Worm (Caenorhabditis elegans) whole organism, L4 larva: Measurements from ENCODE around the gene Y62H9A.16.

Experiments
- F10B5.3 ChIP-seq: sonication (generic microtip); optimal IDR thresholded peaks from 2 replicates; lab custom pipeline; 2016; ENCODE audit warnings: mild to moderate bottlenecking, missing genetic modification characterization, missing compliant biosample characterization
- F37D6.2 ChIP-seq: sonication (generic microtip); optimal IDR thresholded peaks from 2 replicates; lab custom pipeline; 2016; ENCODE audit warnings: mild to moderate bottlenecking, missing genetic modification characterization, missing compliant biosample characterization
- R02D3.7 ChIP-seq: fragments of 150-350 bp; sonication (generic microtip); optimal IDR thresholded peaks from 3 replicates; lab custom pipeline; 2014; ENCODE audit warnings: missing biosample characterization, missing genetic modification characterization
- T20F7.1 ChIP-seq: fragments of 200-800 bp; sonication (Bioruptor generic); optimal IDR thresholded peaks from 2 replicates; lab custom pipeline; 2018; ENCODE audit warnings: mild to moderate bottlenecking, missing genetic modification characterization, missing compliant biosample characterization
- Y105C5A.15 ChIP-seq: fragments of 200-800 bp; sonication (Bioruptor generic); IDR thresholded peaks from 2 replicates; pipeline ENCODE4 v1.3.6; 2022; ENCODE audit warnings: missing genetic modification characterization, missing compliant biosample characterization
- Y48G9A.11 ChIP-seq: fragments of 200-800 bp; sonication (Bioruptor generic); IDR thresholded peaks from 2 replicates; pipeline ENCODE4 v1.3.6; 2022; ENCODE audit warnings: missing genetic modification reagents, missing genetic modification characterization, missing compliant biosample characterization
- ZK337.2 ChIP-seq: fragments of 200-800 bp; sonication (Bioruptor generic); IDR thresholded peaks from 2 replicates; pipeline ENCODE4 v1.3.6; 2022; ENCODE audit warnings: missing genetic modification reagents, missing genetic modification characterization, missing compliant biosample characterization
- arid-1 ChIP-seq: fragments of 200-800 bp; sonication (Bioruptor generic); conservative IDR thresholded peaks from 2 replicates; pipeline ENCODE4 v1.3.6; 2022; ENCODE audit warnings: missing genetic modification reagents, missing genetic modification characterization, missing compliant biosample characterization
- ceh-20 ChIP-seq: fragments of 200-800 bp; sonication (Bioruptor generic); IDR thresholded peaks from 2 replicates; pipeline ENCODE4 v1.3.6; 2022; ENCODE audit warnings: missing genetic modification reagents, missing genetic modification characterization, missing compliant biosample characterization
- ceh-32 ChIP-seq: sonication (generic microtip); optimal IDR thresholded peaks from 2 replicates; lab custom pipeline; 2016; ENCODE audit warnings: mild to moderate bottlenecking, missing genetic modification characterization, missing compliant biosample characterization; ENCODE audit not compliant: poor library complexity
- ceh-62 ChIP-seq: sonication (generic microtip); optimal IDR thresholded peaks from 2 replicates; lab custom pipeline; 2017; ENCODE audit warnings: missing biosample characterization, missing genetic modification characterization
- cey-2 ChIP-seq: sonication (generic microtip); optimal IDR thresholded peaks from 3 replicates; lab custom pipeline; 2017; ENCODE audit warnings: missing genetic modification characterization, mild to moderate bottlenecking, missing compliant biosample characterization, antibody characterized with exemption, borderline replicate concordance; ENCODE audit not compliant: insufficient read depth
- daf-16 ChIP-seq, 3 experiments: sonication (generic microtip); optimal IDR thresholded peaks; 2 replicates each; lab custom pipeline; 2016 to 2017; ENCODE audit warnings: missing genetic modification characterization in 3 of 3, missing genetic modification reagents in 3 of 3, mild to moderate bottlenecking in 2 of 3, missing compliant biosample characterization in 2 of 3, missing biosample characterization in 1 of 3, moderate library complexity in 1 of 3
- daf-19 ChIP-seq: fragments of 200-800 bp; sonication (Bioruptor generic); conservative IDR thresholded peaks from 2 replicates; pipeline ENCODE4 v1.3.6; 2022; ENCODE audit warnings: missing genetic modification characterization, missing compliant biosample characterization
- daf-8 ChIP-seq: fragments of 200-800 bp; sonication (Bioruptor generic); IDR thresholded peaks from 2 replicates; pipeline ENCODE4 v1.3.6; 2022; ENCODE audit warnings: missing genetic modification characterization, missing compliant biosample characterization
- dmd-6 ChIP-seq: fragments of 200-800 bp; sonication (Bioruptor generic); IDR thresholded peaks from 2 replicates; pipeline ENCODE4 v1.3.6; 2022; ENCODE audit warnings: missing genetic modification reagents, missing genetic modification characterization, missing compliant biosample characterization
- dmd-8 ChIP-seq: fragments of 200-800 bp; sonication (Bioruptor generic); IDR thresholded peaks from 2 replicates; pipeline ENCODE4 v1.3.6; 2022; ENCODE audit warnings: missing genetic modification characterization, missing compliant biosample characterization
- dpl-1 ChIP-seq: fragments of 150-350 bp; optimal IDR thresholded peaks from 2 replicates; lab custom pipeline; 2014; ENCODE audit warnings: missing biosample characterization, missing genetic modification reagents, missing genetic modification characterization
- dve-1 ChIP-seq: sonication (generic microtip); optimal IDR thresholded peaks from 2 replicates; lab custom pipeline; 2017; ENCODE audit warnings: antibody characterized with exemption, mild to moderate bottlenecking, missing genetic modification characterization, missing compliant biosample characterization; ENCODE audit not compliant: insufficient read depth
- egl-27 ChIP-seq: sonication (generic microtip); optimal IDR thresholded peaks from 3 replicates; lab custom pipeline; 2017; ENCODE audit warnings: missing biosample characterization, missing genetic modification reagents, missing genetic modification characterization
- egl-43 ChIP-seq: fragments of 200-800 bp; sonication (Bioruptor generic); IDR thresholded peaks from 2 replicates; pipeline ENCODE4 v1.3.6; 2022; ENCODE audit warnings: missing genetic modification reagents, missing genetic modification characterization, missing compliant biosample characterization
- hlh-11 ChIP-seq: fragments of 200-800 bp; sonication (Bioruptor generic); optimal IDR thresholded peaks from 2 replicates; lab custom pipeline; 2018; ENCODE audit warnings: mild to moderate bottlenecking, missing genetic modification characterization, missing compliant biosample characterization
- hlh-30 ChIP-seq: sonication (generic microtip); optimal IDR thresholded peaks from 2 replicates; lab custom pipeline; 2017; ENCODE audit warnings: antibody characterized with exemption, mild to moderate bottlenecking, missing genetic modification characterization, missing compliant biosample characterization; ENCODE audit not compliant: insufficient read depth
- lim-7 ChIP-seq: fragments of 200-800 bp; sonication (Bioruptor generic); IDR thresholded peaks from 2 replicates; pipeline ENCODE4 v1.3.6; 2022; ENCODE audit warnings: missing genetic modification characterization, missing compliant biosample characterization
- lin-13 ChIP-seq: fragments of 150-350 bp; optimal IDR thresholded peaks from 2 replicates; lab custom pipeline; 2014; ENCODE audit warnings: missing biosample characterization, missing genetic modification reagents, missing genetic modification characterization
- lin-29 ChIP-seq: fragments of 200-800 bp; sonication (Bioruptor generic); IDR thresholded peaks from 2 replicates; pipeline ENCODE4 v1.3.6; 2022; ENCODE audit warnings: missing genetic modification reagents, missing genetic modification characterization, missing compliant biosample characterization
- madf-5 ChIP-seq, 2 experiments: fragments of 200-800 bp; sonication (Bioruptor generic); IDR thresholded peaks; 2 replicates each; pipeline ENCODE4 v1.3.6; 2022; ENCODE audit warnings: missing compliant biosample characterization in 2 of 2, missing genetic modification characterization in 2 of 2
- mdt-29 ChIP-seq: fragments of 200-800 bp; sonication (Bioruptor generic); IDR thresholded peaks from 2 replicates; pipeline ENCODE4 v1.3.6; 2022; ENCODE audit warnings: missing genetic modification reagents, missing genetic modification characterization, missing compliant biosample characterization
- mxl-3 ChIP-seq: fragments of 200-800 bp; sonication (Bioruptor generic); optimal IDR thresholded peaks from 2 replicates; lab custom pipeline; 2018; ENCODE audit warnings: mild to moderate bottlenecking, missing genetic modification characterization, missing compliant biosample characterization
- nhr-10 ChIP-seq: fragments of 150-350 bp; optimal IDR thresholded peaks from 2 replicates; lab custom pipeline; 2014; ENCODE audit warnings: missing biosample characterization, missing genetic modification characterization
- nhr-237 ChIP-seq: sonication (generic microtip); optimal IDR thresholded peaks from 2 replicates; lab custom pipeline; 2017; ENCODE audit warnings: missing biosample characterization, missing genetic modification characterization
- nhr-25 ChIP-seq: sonication (generic microtip); optimal IDR thresholded peaks from 2 replicates; lab custom pipeline; 2017; ENCODE audit warnings: missing genetic modification characterization, mild to moderate bottlenecking, missing compliant biosample characterization, antibody characterized with exemption, moderate library complexity, borderline replicate concordance; ENCODE audit not compliant: insufficient read depth
- nhr-28 ChIP-seq: fragments of 150-350 bp; optimal IDR thresholded peaks from 2 replicates; lab custom pipeline; 2014; ENCODE audit warnings: missing biosample characterization, missing genetic modification characterization
- nhr-42 ChIP-seq: fragments of 200-800 bp; sonication (Bioruptor generic); IDR thresholded peaks from 2 replicates; pipeline ENCODE4 v1.3.6; 2022; ENCODE audit warnings: missing genetic modification characterization, missing compliant biosample characterization
- nhr-48 ChIP-seq: sonication (generic microtip); optimal IDR thresholded peaks from 2 replicates; lab custom pipeline; 2016; ENCODE audit warnings: mild to moderate bottlenecking, missing genetic modification characterization, missing compliant biosample characterization
- nhr-6 ChIP-seq: fragments of 150-350 bp; optimal IDR thresholded peaks from 2 replicates; lab custom pipeline; 2014; ENCODE audit warnings: missing biosample characterization, missing genetic modification characterization
- nhr-77 ChIP-seq: fragments of 150-350 bp; optimal IDR thresholded peaks from 2 replicates; lab custom pipeline; 2014; ENCODE audit warnings: missing biosample characterization, missing genetic modification characterization
- pqm-1 ChIP-seq: sonication (generic microtip); optimal IDR thresholded peaks from 2 replicates; lab custom pipeline; 2017; ENCODE audit warnings: missing biosample characterization, missing genetic modification characterization
- spr-3 ChIP-seq: fragments of 200-800 bp; sonication (Bioruptor generic); optimal IDR thresholded peaks from 2 replicates; lab custom pipeline; 2018; ENCODE audit warnings: mild to moderate bottlenecking, missing genetic modification characterization, missing compliant biosample characterization
- tag-97 ChIP-seq: fragments of 200-800 bp; sonication (Bioruptor generic); IDR thresholded peaks from 2 replicates; pipeline ENCODE4 v1.3.6; 2022; ENCODE audit warnings: missing genetic modification characterization, missing compliant biosample characterization
- unc-39 ChIP-seq: sonication (generic microtip); optimal IDR thresholded peaks from 2 replicates; lab custom pipeline; 2017; ENCODE audit warnings: missing biosample characterization, missing genetic modification characterization
- unc-62 ChIP-seq, 3 experiments: fragments of 150-350 bp in 1 of 3; sonication (generic microtip); optimal IDR thresholded peaks in 2 of 3; peaks in 1 of 3; 1 replicate in 1 of 3; 2 replicates in 2 of 3; lab custom pipeline; 2014 to 2017; ENCODE audit warnings: missing biosample characterization in 3 of 3, missing genetic modification characterization in 3 of 3, missing genetic modification reagents in 3 of 3, missing genotype in 1 of 3
- zag-1 ChIP-seq: fragments of 150-350 bp; optimal IDR thresholded peaks from 2 replicates; lab custom pipeline; 2014; ENCODE audit warnings: missing biosample characterization, missing genetic modification characterization
- zfp-3 ChIP-seq: fragments of 200-800 bp; sonication (Bioruptor generic); conservative IDR thresholded peaks from 2 replicates; pipeline ENCODE4 v1.3.6; 2022; ENCODE audit warnings: missing genetic modification reagents, missing genetic modification characterization, missing compliant biosample characterization

The Y62H9A.16 gene

ce11 chrX:11924158-11924557 lies 6.1 kb downstream of the Y62H9A.16 start, which contains the start of gene F55G7.1 (continued):
- TF ChIP-seq nhr-77 = peak; percentile 62
- TF ChIP-seq dpl-1 (GFP tag; lab: Kevin White, UChicago) = no peak
- no peak for TF ChIP-seq R02D3.7 (tag; lab: Kevin White, UChicago)
- no peak for TF ChIP-seq lim-7
- TF ChIP-seq unc-62 (GFP tag; optimal IDR thresholded peaks at IDR 0.05 in 1 of 2; lab: Kevin White, UChicago) = peak in 1 of 2 experiments; percentile 95
- no peak for TF ChIP-seq unc-62 (tag; optimal IDR thresholded peaks at IDR 0.05; lab: Kevin White, UChicago)
- TF ChIP-seq nhr-28 (tag; lab: Kevin White, UChicago) = peak; percentile 45
- no peak for TF ChIP-seq ceh-32 (tag; lab: Kevin White, UChicago)
- TF ChIP-seq madf-5 (GFP tag; IDR thresholded peaks at IDR 0.05; lab: Robert Waterston, UW) = no peak
- peak; percentile 34 for TF ChIP-seq F37D6.2 (tag; lab: Kevin White, UChicago)
- TF ChIP-seq nhr-48 = peak; percentile 13
- TF ChIP-seq spr-3 (GFP tag; lab: Kevin White, UChicago) = peak; percentile 58
- no peak for TF ChIP-seq nhr-25 (tag; lab: Kevin White, UChicago)
- TF ChIP-seq zfp-3 (GFP tag; lab: Robert Waterston, UW) = no peak
- no peak for TF ChIP-seq zag-1 (tag; lab: Kevin White, UChicago)
- TF ChIP-seq cey-2 (tag; lab: Kevin White, UChicago) = no peak
- peak; percentile 73 for TF ChIP-seq mxl-3 (GFP tag; lab: Kevin White, UChicago)
- TF ChIP-seq nhr-10 (tag; lab: Kevin White, UChicago) = peak; percentile 30
- no peak for TF ChIP-seq arid-1 (GFP tag; lab: Robert Waterston, UW)
- 0 out of 2 replicates have a peak, but pooled peaks have one; percentile 37 for TF ChIP-seq ceh-20 (GFP tag; lab: Robert Waterston, UW)
- no peak for TF ChIP-seq dmd-8
- TF ChIP-seq T20F7.1 = peak; percentile 68
- TF ChIP-seq lin-29 (GFP tag; lab: Robert Waterston, UW) = no peak
- peak; percentile 51 for TF ChIP-seq lin-13 (GFP tag; lab: Kevin White, UChicago)
- no peak for TF ChIP-seq egl-27
- TF ChIP-seq Y105C5A.15 = no peak
- TF ChIP-seq F10B5.3 = peak; percentile 88
- TF ChIP-seq hlh-30 (tag; lab: Kevin White, UChicago) = peak; percentile 6
- no peak for TF ChIP-seq daf-8 (GFP tag; lab: Robert Waterston, UW)
- TF ChIP-seq unc-39 (tag; lab: Kevin White, UChicago) = no peak

- TF ChIP-seq nhr-42 (GFP tag; lab: Robert Waterston, UW) = no peak
- TF ChIP-seq dve-1 = peak; percentile 51
- TF ChIP-seq unc-62 (GFP tag; optimal IDR thresholded peaks at IDR 0.05 in 1 of 2; lab: Kevin White, UChicago) = no peak
- TF ChIP-seq unc-62 (tag; optimal IDR thresholded peaks at IDR 0.05; lab: Kevin White, UChicago) = no peak
- no peak for TF ChIP-seq nhr-77
- no peak for TF ChIP-seq mdt-29 (GFP tag; lab: Robert Waterston, UW)
- no peak for TF ChIP-seq daf-8 (GFP tag; lab: Robert Waterston, UW)
- peak; percentile 58 for TF ChIP-seq hlh-11 (tag; lab: Kevin White, UChicago)
- TF ChIP-seq egl-43 (GFP tag; lab: Robert Waterston, UW) = no peak
- TF ChIP-seq daf-16 (GFP tag; optimal IDR thresholded peaks at IDR 0.05; lab: Kevin White, UChicago) = no peak
- TF ChIP-seq daf-16 (tag; optimal IDR thresholded peaks at IDR 0.05; lab: Kevin White, UChicago) = peak; percentile 75
- no peak for TF ChIP-seq madf-5 (GFP tag; IDR thresholded peaks at IDR 0.05; lab: Robert Waterston, UW)
- TF ChIP-seq nhr-28 (tag; lab: Kevin White, UChicago) = no peak
- no peak for TF ChIP-seq tag-97 (GFP tag; lab: Robert Waterston, UW)
- peak; percentile 29 for TF ChIP-seq pqm-1
- no peak for TF ChIP-seq ZK337.2 (GFP tag; lab: Robert Waterston, UW)
- TF ChIP-seq nhr-6 (tag; lab: Kevin White, UChicago) = no peak
- TF ChIP-seq ceh-62 (tag; lab: Kevin White, UChicago) = no peak
- TF ChIP-seq nhr-48 = peak; percentile 8
- peak; percentile 59 for TF ChIP-seq dmd-6 (GFP tag; lab: Robert Waterston, UW)
- no peak for TF ChIP-seq Y48G9A.11
- no peak for TF ChIP-seq lin-13 (GFP tag; lab: Kevin White, UChicago)
- TF ChIP-seq nhr-237 (tag; lab: Kevin White, UChicago) = no peak
- TF ChIP-seq daf-19 = no peak
- no peak for TF ChIP-seq lin-29 (GFP tag; lab: Robert Waterston, UW)
These were observed 7.1 kb downstream of the Y62H9A.16 start for ce11 chrX:11925243-11925642.
